Worm (Caenorhabditis elegans): ENCODE measurements around the gene clec-195.
"Not testable (repeated sequence)": the region's sequence is repeated elsewhere in the genome, so short reads cannot be mapped to it uniquely, and the experiment has no call there.

clec-195 gene

ce11 chrIV:17087384-17088099 is 42.0 kb upstream of the clec-195 start, which contains the start of the genes snx-13 and snr-1 (continued):
- TF ChIP-seq nhr-28 (tag; optimal IDR thresholded peaks at IDR 0.05) (no peak), elt-3 (tag; optimal IDR thresholded peaks at IDR 0.05) (no peak), fkh-10 (GFP tag; optimal IDR thresholded peaks at IDR 0.05) (peak; percentile 19), eor-1 (tag; optimal IDR thresholded peaks at IDR 0.05) (no peak), nhr-12 (tag; optimal IDR thresholded peaks at IDR 0.05) (no peak), hmg-11 (tag; optimal IDR thresholded peaks at IDR 0.05) (peak; percentile 82), aly-2 (tag; optimal IDR thresholded peaks at IDR 0.05) (no peak), unc-39 (tag; optimal IDR thresholded peaks at IDR 0.05) (no peak), lin-39 (tag; optimal IDR thresholded peaks at IDR 0.05) (peak; percentile 55), ceh-28 (tag; optimal IDR thresholded peaks at IDR 0.05) (peak; percentile 22), pqm-1 (tag; optimal IDR thresholded peaks at IDR 0.05) (peak; percentile 1)

ce11 chrIV:17084839-17085238 is 39.2 kb upstream of the clec-195 start:
- TF ChIP-seq lsy-12 (tag; optimal IDR thresholded peaks at IDR 0.05), result no peak
- no peak for TF ChIP-seq ceh-16 (tag; optimal IDR thresholded peaks at IDR 0.05)
- TF ChIP-seq ztf-4 (tag; optimal IDR thresholded peaks at IDR 0.05), result no peak
- TF ChIP-seq nhr-76 (tag; optimal IDR thresholded peaks at IDR 0.05), result no peak
- TF ChIP-seq elt-1 (tag; optimal IDR thresholded peaks at IDR 0.05), result no peak
- TF ChIP-seq egl-5 (tag; optimal IDR thresholded peaks at IDR 0.05), result no peak
- TF ChIP-seq fkh-10 (GFP tag; optimal IDR thresholded peaks at IDR 0.05), result no peak
- TF ChIP-seq elt-3 (tag; optimal IDR thresholded peaks at IDR 0.05), result no peak
- no peak for TF ChIP-seq fkh-2 (tag; optimal IDR thresholded peaks at IDR 0.05)
- no peak for TF ChIP-seq ceh-9 (tag; optimal IDR thresholded peaks at IDR 0.05)
- TF ChIP-seq sea-2 (GFP tag; optimal IDR thresholded peaks at IDR 0.05), result no peak
- TF ChIP-seq ZK546.5 (tag; optimal IDR thresholded peaks at IDR 0.05), result no peak
- no peak for TF ChIP-seq nhr-12 (tag; optimal IDR thresholded peaks at IDR 0.05)
- no peak for TF ChIP-seq unc-39 (tag; optimal IDR thresholded peaks at IDR 0.05)
- no peak for TF ChIP-seq lin-39 (tag; optimal IDR thresholded peaks at IDR 0.05)
- no peak for TF ChIP-seq unc-62 (GFP tag; optimal IDR thresholded peaks at IDR 0.05)
- no peak for TF ChIP-seq ceh-82 (tag; optimal IDR thresholded peaks at IDR 0.05)

ce11 chrIV:17084317-17084716 is 38.7 kb upstream of the clec-195 start:
- TF ChIP-seq ceh-9 (tag; optimal IDR thresholded peaks at IDR 0.05), result no peak
- TF ChIP-seq nfya-1 (tag; optimal IDR thresholded peaks at IDR 0.05; ENCODE audit: insufficient read depth), result peak; percentile 0
- no peak for TF ChIP-seq elt-1 (tag; optimal IDR thresholded peaks at IDR 0.05)
- TF ChIP-seq lin-15B (tag; optimal IDR thresholded peaks at IDR 0.05), result peak; percentile 46
- no peak for TF ChIP-seq aly-2 (tag; optimal IDR thresholded peaks at IDR 0.05)
- TF ChIP-seq pha-4 (tag; optimal IDR thresholded peaks at IDR 0.05), result peak; percentile 15
- TF ChIP-seq hmg-11 (tag; optimal IDR thresholded peaks at IDR 0.05), result peak; percentile 12

- no peak for TF ChIP-seq lsy-12 (tag; optimal IDR thresholded peaks at IDR 0.05)
- no peak for TF ChIP-seq unc-62 (GFP tag; optimal IDR thresholded peaks at IDR 0.05)
- TF ChIP-seq aly-2 (tag; optimal IDR thresholded peaks at IDR 0.05), result no peak
- TF ChIP-seq nhr-11 (tag; optimal IDR thresholded peaks at IDR 0.05), result no peak
Measured at ce11 chrIV:17078649-17079048, 33.1 kb upstream of the clec-195 start, which contains the start of gene Y116A8C.25. Gene Y116A8C.25 (minus strand): TSS chrIV:17078749.

ce11 chrIV:17070791-17071190 is 25.2 kb upstream of the clec-195 start, which contains the start of gene Y116A8C.24:
Gene Y116A8C.24 (minus strand): TSS chrIV:17070891.
- not testable (repeated sequence) for TF ChIP-seq ama-1 (optimal IDR thresholded peaks at IDR 0.05); nhr-23 (tag; optimal IDR thresholded peaks at IDR 0.05); skn-1 (tag; optimal IDR thresholded peaks at IDR 0.05)

- TF ChIP-seq sea-2 (GFP tag; optimal IDR thresholded peaks at IDR 0.05); nhr-43 (tag; optimal IDR thresholded peaks at IDR 0.05; ENCODE audit: poor library complexity, severe bottlenecking); nhr-237 (tag; optimal IDR thresholded peaks at IDR 0.05): not testable (repeated sequence)
Measured at ce11 chrIV:17064937-17065336, 19.3 kb upstream of the clec-195 start, which contains the start of gene Y116A8C.465. Gene Y116A8C.465 (plus strand): TSS chrIV:17065237.

Data from whole organism, L3 larva.